Worm (Caenorhabditis elegans) whole organism, L2 larva: ENCODE data around the gene F59B2.8.

ENCODE experiments used
- ceh-82 ChIP-seq: fragments of 150-350 bp; optimal IDR thresholded peaks from 2 replicates; lab custom pipeline; 2014; ENCODE audit warnings: missing biosample characterization, missing genetic modification characterization
- elt-3 ChIP-seq: sonication (generic microtip); optimal IDR thresholded peaks from 2 replicates; lab custom pipeline; 2017; ENCODE audit warnings: missing biosample characterization, missing genetic modification characterization
- nhr-11 ChIP-seq: fragments of 150-350 bp; optimal IDR thresholded peaks from 2 replicates; lab custom pipeline; 2014; ENCODE audit warnings: missing biosample characterization, missing genetic modification characterization
- nhr-21 ChIP-seq: fragments of 150-350 bp; optimal IDR thresholded peaks from 2 replicates; lab custom pipeline; 2014; ENCODE audit warnings: missing biosample characterization, missing genetic modification characterization
- nhr-237 ChIP-seq: fragments of 150-350 bp; optimal IDR thresholded peaks from 2 replicates; lab custom pipeline; 2014; ENCODE audit warnings: missing biosample characterization, missing genetic modification characterization
- unc-62 ChIP-seq: fragments of 150-350 bp; optimal IDR thresholded peaks from 2 replicates; lab custom pipeline; 2014; ENCODE audit warnings: missing biosample characterization, missing genetic modification reagents, missing genetic modification characterization

- TF ChIP-seq elt-3 (tag; lab: Kevin White, UChicago) (no peak), ceh-82 (no peak), nhr-11 (tag; lab: Kevin White, UChicago) (no peak), unc-62 (no peak), nhr-21 (tag; lab: Kevin White, UChicago) (no peak), nhr-237 (tag; lab: Kevin White, UChicago) (no peak)
These were observed 41.7 kb upstream of the F59B2.8 start for ce11 chrIII:9051714-9052113.
